Fruit fly (Drosophila melanogaster) whole organism, wandering third instar larva: ENCODE measurements around the gene Ae2.

ENCODE experiments used
- Abd-B ChIP-seq: fragments of >200 bp; optimal IDR thresholded peaks from 2 replicates; lab custom pipeline; 2017; ENCODE audit warnings: missing biosample characterization, missing genetic modification characterization
- GATAd ChIP-seq: sonication (Bioruptor generic); optimal IDR thresholded peaks from 2 replicates; lab custom pipeline; 2016; ENCODE audit warnings: missing biosample characterization, missing genetic modification characterization
- Jra ChIP-seq: sonication (Bioruptor generic); optimal IDR thresholded peaks from 2 replicates; lab custom pipeline; 2016; ENCODE audit warnings: missing biosample characterization, missing genetic modification characterization
- Myc ChIP-seq: fragments of >200 bp; optimal IDR thresholded peaks from 2 replicates; lab custom pipeline; 2017
- Rel ChIP-seq, 2 experiments: fragments of 200-800 bp; sonication (Bioruptor generic) in 1 of 2; optimal IDR thresholded peaks; 2 replicates in 1 of 2; 3 replicates in 1 of 2; lab custom pipeline; 2016 to 2019; ENCODE audit warnings: mild to moderate bottlenecking in 2 of 2, missing biosample characterization in 2 of 2, missing genetic modification characterization in 2 of 2, moderate library complexity in 1 of 2
- dsf ChIP-seq: sonication (Bioruptor generic); optimal IDR thresholded peaks from 2 replicates; lab custom pipeline; 2016; ENCODE audit warnings: missing biosample characterization, missing genetic modification characterization, borderline replicate concordance
- lola ChIP-seq: fragments of >200 bp; optimal IDR thresholded peaks from 2 replicates; lab custom pipeline; 2017; ENCODE audit warnings: missing biosample characterization, missing genetic modification characterization
- usp ChIP-seq: fragments of >200 bp; optimal IDR thresholded peaks from 2 replicates; lab custom pipeline; 2017; ENCODE audit warnings: missing biosample characterization, missing genetic modification characterization

- TF ChIP-seq Abd-B (GFP tag; lab: Kevin White, UChicago) = no peak
- no peak for TF ChIP-seq GATAd
- TF ChIP-seq dsf (GFP tag; lab: Kevin White, UChicago) = no peak
- TF ChIP-seq Myc (lab: Kevin White, UChicago) = no peak
- no peak for TF ChIP-seq lola (GFP tag; lab: Kevin White, UChicago)
- TF ChIP-seq Rel (GFP tag; optimal IDR thresholded peaks at IDR 0.05; lab: Kevin White, UChicago) = no peak
- TF ChIP-seq Rel (tag; optimal IDR thresholded peaks at IDR 0.05; lab: Kevin White, UChicago) = no peak
- no peak for TF ChIP-seq usp
- no peak for TF ChIP-seq Jra (GFP tag; lab: Kevin White, UChicago)
These were observed 36.1 kb downstream of the Ae2 start, which contains the start of gene Ilp2 for dm6 chr3L:9799398-9799797.
